Fruit fly (Drosophila melanogaster) whole organism, pupa: ENCODE data around the gene CG16779.

Experiments used
- Snoo ChIP-seq: fragments of 200-800 bp; sonication (Bioruptor generic); optimal IDR thresholded peaks from 3 replicates; lab custom pipeline; 2017; ENCODE audit warnings: missing biosample characterization, mild to moderate bottlenecking, missing genetic modification characterization, inconsistent platforms
- gl ChIP-seq: fragments of 200-800 bp; sonication (Bioruptor generic); optimal IDR thresholded peaks from 2 replicates; lab custom pipeline; 2018; ENCODE audit warnings: missing biosample characterization, mild to moderate bottlenecking, missing genetic modification characterization

DNA sequence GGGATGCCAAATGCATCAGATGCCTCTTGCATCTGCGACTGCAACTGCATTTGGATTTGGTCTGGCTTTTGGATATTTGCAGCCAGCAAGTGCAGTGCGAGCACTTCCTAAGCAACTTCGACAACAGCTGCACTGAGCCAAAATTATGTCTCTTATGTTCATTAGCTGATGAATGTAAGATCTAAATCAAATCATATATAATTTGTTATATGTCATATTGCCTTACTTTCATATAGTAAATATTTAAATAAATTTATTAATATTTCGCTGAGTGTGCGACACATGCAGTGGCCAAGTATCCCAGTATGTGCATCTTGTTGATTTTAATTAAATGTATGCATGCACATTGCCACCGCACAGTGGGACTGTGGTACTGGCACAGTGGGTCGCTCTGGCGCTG is 13.1 kb downstream of the CG16779 start:
- TF ChIP-seq Snoo (no peak), gl (tag; lab: Kevin White, UChicago) (no peak)
